Worm (Caenorhabditis elegans) whole organism, L2 larva: ENCODE results near the gene srj-19.
A peak's percentile ranks its signal among the peaks of the same experiment; 100 is the strongest.

Experiments
- C34F6.9 ChIP-seq: fragments of 150-350 bp; optimal IDR thresholded peaks from 2 replicates; lab custom pipeline; 2014; ENCODE audit warnings: missing biosample characterization, missing genetic modification characterization
- F13H6.1 ChIP-seq: sonication (generic microtip); optimal IDR thresholded peaks from 2 replicates; lab custom pipeline; 2016; ENCODE audit warnings: missing genetic modification characterization, missing compliant biosample characterization
- R02D3.7 ChIP-seq: fragments of 150-350 bp; optimal IDR thresholded peaks from 2 replicates; lab custom pipeline; 2014; ENCODE audit warnings: missing biosample characterization, missing genetic modification characterization
- Y55F3AM.14 ChIP-seq: fragments of 200-800 bp; sonication (Bioruptor generic); optimal IDR thresholded peaks from 2 replicates; lab custom pipeline; 2018; ENCODE audit warnings: mild to moderate bottlenecking, missing genetic modification characterization, missing compliant biosample characterization
- ZK546.5 ChIP-seq: sonication (generic microtip); optimal IDR thresholded peaks from 2 replicates; lab custom pipeline; 2017; ENCODE audit warnings: missing biosample characterization, missing genetic modification characterization
- alr-1 ChIP-seq: fragments of 150-350 bp; optimal IDR thresholded peaks from 2 replicates; lab custom pipeline; 2014; ENCODE audit warnings: missing biosample characterization, missing genetic modification characterization
- aly-2 ChIP-seq: fragments of 150-350 bp; optimal IDR thresholded peaks from 2 replicates; lab custom pipeline; 2014; ENCODE audit warnings: missing biosample characterization, missing genetic modification characterization
- ama-1 ChIP-seq: fragments of 150-350 bp; optimal IDR thresholded peaks from 2 replicates; lab custom pipeline; 2018; ENCODE audit warnings: inconsistent platforms
- blmp-1 ChIP-seq: sonication (generic microtip); optimal IDR thresholded peaks from 2 replicates; lab custom pipeline; 2017; ENCODE audit warnings: missing genetic modification characterization, mild to moderate bottlenecking, missing compliant biosample characterization, antibody characterized with exemption, moderate library complexity; ENCODE audit not compliant: insufficient read depth
- ceh-16 ChIP-seq: fragments of 150-350 bp; optimal IDR thresholded peaks from 2 replicates; lab custom pipeline; 2014; ENCODE audit warnings: missing biosample characterization, missing genetic modification characterization
- ceh-82 ChIP-seq: fragments of 150-350 bp; optimal IDR thresholded peaks from 2 replicates; lab custom pipeline; 2014; ENCODE audit warnings: missing biosample characterization, missing genetic modification characterization
- crh-2 ChIP-seq: sonication (generic microtip); optimal IDR thresholded peaks from 2 replicates; lab custom pipeline; 2017; ENCODE audit warnings: missing biosample characterization, missing genetic modification characterization
- dmd-4 ChIP-seq: sonication (generic microtip); optimal IDR thresholded peaks from 2 replicates; lab custom pipeline; 2017; ENCODE audit warnings: missing biosample characterization, missing genetic modification characterization
- egl-27 ChIP-seq: sonication (generic microtip); optimal IDR thresholded peaks from 3 replicates; lab custom pipeline; 2017; ENCODE audit warnings: missing biosample characterization, missing genetic modification reagents, missing genetic modification characterization
- elt-1 ChIP-seq: fragments of 150-350 bp; optimal IDR thresholded peaks from 2 replicates; lab custom pipeline; 2014; ENCODE audit warnings: missing biosample characterization, missing genetic modification characterization
- elt-3 ChIP-seq: sonication (generic microtip); optimal IDR thresholded peaks from 2 replicates; lab custom pipeline; 2017; ENCODE audit warnings: missing biosample characterization, missing genetic modification characterization
- fos-1 ChIP-seq: fragments of 150-350 bp; optimal IDR thresholded peaks from 2 replicates; lab custom pipeline; 2014; ENCODE audit warnings: missing biosample characterization, missing genetic modification characterization
- gmeb-1 ChIP-seq: fragments of 150-350 bp; optimal IDR thresholded peaks from 2 replicates; lab custom pipeline; 2014; ENCODE audit warnings: missing biosample characterization, missing genetic modification characterization
- lin-11 ChIP-seq: fragments of 150-350 bp; sonication (generic microtip); optimal IDR thresholded peaks from 2 replicates; lab custom pipeline; 2014; ENCODE audit warnings: missing biosample characterization, missing genetic modification characterization, inconsistent platforms, mixed read lengths
- lin-13 ChIP-seq: fragments of 150-350 bp; optimal IDR thresholded peaks from 2 replicates; lab custom pipeline; 2014; ENCODE audit warnings: missing biosample characterization, missing genetic modification reagents, missing genetic modification characterization
- lin-39 ChIP-seq: fragments of 150-350 bp; optimal IDR thresholded peaks from 2 replicates; lab custom pipeline; 2014; ENCODE audit warnings: missing biosample characterization, missing genetic modification reagents, missing genetic modification characterization
- lsy-2 ChIP-seq, 2 experiments: fragments of 150-350 bp in 1 of 2; sonication (generic microtip) in 1 of 2; optimal IDR thresholded peaks; 2 replicates each; lab custom pipeline; 2014 to 2017; ENCODE audit warnings: missing biosample characterization in 2 of 2, missing genetic modification characterization in 2 of 2
- mab-5 ChIP-seq: fragments of 150-350 bp; optimal IDR thresholded peaks from 2 replicates; lab custom pipeline; 2014; ENCODE audit warnings: missing biosample characterization, missing genetic modification characterization
- mbf-1 ChIP-seq: sonication (generic microtip); optimal IDR thresholded peaks from 2 replicates; lab custom pipeline; 2017; ENCODE audit warnings: missing biosample characterization, missing genetic modification characterization
- mdl-1 ChIP-seq, 2 experiments: fragments of 150-350 bp in 1 of 2; sonication (generic microtip) in 1 of 2; optimal IDR thresholded peaks; 2 replicates each; lab custom pipeline; 2017; ENCODE audit warnings: missing biosample characterization in 2 of 2, missing genetic modification characterization in 2 of 2
- nhr-10 ChIP-seq: sonication (generic microtip); optimal IDR thresholded peaks from 2 replicates; lab custom pipeline; 2017; ENCODE audit warnings: missing biosample characterization, missing genetic modification characterization
- nhr-11 ChIP-seq: fragments of 150-350 bp; optimal IDR thresholded peaks from 2 replicates; lab custom pipeline; 2014; ENCODE audit warnings: missing biosample characterization, missing genetic modification characterization
- nhr-12 ChIP-seq: fragments of 150-350 bp; optimal IDR thresholded peaks from 2 replicates; lab custom pipeline; 2014; ENCODE audit warnings: missing biosample characterization, missing genetic modification characterization
- nhr-129 ChIP-seq: fragments of 150-350 bp; optimal IDR thresholded peaks from 2 replicates; lab custom pipeline; 2014; ENCODE audit warnings: missing biosample characterization, missing genetic modification characterization
- nhr-21 ChIP-seq: fragments of 150-350 bp; optimal IDR thresholded peaks from 2 replicates; lab custom pipeline; 2014; ENCODE audit warnings: missing biosample characterization, missing genetic modification characterization
- nhr-237 ChIP-seq: fragments of 150-350 bp; optimal IDR thresholded peaks from 2 replicates; lab custom pipeline; 2014; ENCODE audit warnings: missing biosample characterization, missing genetic modification characterization
- nhr-25 ChIP-seq: fragments of 150-350 bp; sonication (generic microtip); optimal IDR thresholded peaks from 3 replicates; lab custom pipeline; 2014; ENCODE audit warnings: missing biosample characterization, missing genetic modification characterization
- nhr-77 ChIP-seq: fragments of 150-350 bp; optimal IDR thresholded peaks from 2 replicates; lab custom pipeline; 2014; ENCODE audit warnings: missing biosample characterization, missing genetic modification characterization
- peb-1 ChIP-seq: fragments of 150-350 bp; optimal IDR thresholded peaks from 2 replicates; lab custom pipeline; 2014; ENCODE audit warnings: missing biosample characterization, missing genetic modification characterization
- sem-4 ChIP-seq: fragments of 150-350 bp; optimal IDR thresholded peaks from 2 replicates; lab custom pipeline; 2014; ENCODE audit warnings: missing biosample characterization, missing genetic modification reagents, missing genetic modification characterization
- sma-3 ChIP-seq: sonication (generic microtip); optimal IDR thresholded peaks from 2 replicates; lab custom pipeline; 2016; ENCODE audit warnings: missing genetic modification reagents, missing genetic modification characterization, missing compliant biosample characterization
- sma-9 ChIP-seq, 2 experiments: fragments of 150-350 bp in 1 of 2; sonication (generic microtip) in 1 of 2; optimal IDR thresholded peaks; 2 replicates each; lab custom pipeline; 2014 to 2016; ENCODE audit warnings: missing genetic modification characterization in 2 of 2, mild to moderate bottlenecking in 1 of 2, missing biosample characterization in 1 of 2, missing compliant biosample characterization in 1 of 2, missing genetic modification reagents in 1 of 2, moderate library complexity in 1 of 2
- snpc-4 ChIP-seq: fragments of 150-350 bp; optimal IDR thresholded peaks from 2 replicates; lab custom pipeline; 2014; ENCODE audit warnings: missing biosample characterization, missing genetic modification characterization
- unc-39 ChIP-seq: fragments of 150-350 bp; optimal IDR thresholded peaks from 2 replicates; lab custom pipeline; 2014; ENCODE audit warnings: missing biosample characterization, missing genetic modification characterization
- unc-55 ChIP-seq: fragments of 150-350 bp; sonication (generic microtip); optimal IDR thresholded peaks from 3 replicates; lab custom pipeline; 2014; ENCODE audit warnings: missing biosample characterization, missing genetic modification reagents, missing genetic modification characterization
- unc-62 ChIP-seq: fragments of 150-350 bp; optimal IDR thresholded peaks from 2 replicates; lab custom pipeline; 2014; ENCODE audit warnings: missing biosample characterization, missing genetic modification reagents, missing genetic modification characterization
- zag-1 ChIP-seq: fragments of 150-350 bp; optimal IDR thresholded peaks from 2 replicates; lab custom pipeline; 2014; ENCODE audit warnings: missing biosample characterization, missing genetic modification characterization
- ztf-11 ChIP-seq: sonication (generic microtip); optimal IDR thresholded peaks from 2 replicates; lab custom pipeline; 2017; ENCODE audit warnings: missing biosample characterization, missing genetic modification characterization
- ztf-4 ChIP-seq: fragments of 150-350 bp; optimal IDR thresholded peaks from 2 replicates; lab custom pipeline; 2014; ENCODE audit warnings: missing biosample characterization, missing genetic modification characterization

Gene srj-19

DNA sequence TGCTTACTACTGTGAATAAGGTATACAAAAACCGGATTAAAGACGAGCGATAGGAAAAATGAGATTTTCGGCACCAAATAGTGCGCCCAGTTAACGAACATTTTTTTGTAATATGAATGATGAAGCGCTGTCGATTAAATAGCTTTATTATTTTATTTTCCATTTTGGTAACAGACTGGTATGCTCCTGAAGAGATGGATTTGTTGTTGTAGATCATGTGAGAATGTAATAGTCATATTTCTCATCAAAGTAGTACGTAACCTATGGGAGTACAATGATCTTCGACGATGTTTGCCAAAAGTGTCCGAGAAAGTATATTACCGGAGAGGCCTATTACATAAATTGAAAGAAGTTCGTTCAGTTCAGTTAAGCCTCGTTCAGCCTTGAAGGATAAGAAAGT, at the start of gene srj-19:
TSS of gene srj-19 (minus strand) at position 101 of the 400 bp plus-strand sequence.
- TF ChIP-seq gmeb-1 (tag; lab: Kevin White, UChicago) (no peak), egl-27 (tag; lab: Kevin White, UChicago) (no peak), mdl-1 (tag; optimal IDR thresholded peaks at IDR 0.05; lab: Kevin White, UChicago) (no peak), mab-5 (tag; lab: Kevin White, UChicago) (no peak), fos-1 (no peak), sem-4 (tag; lab: Kevin White, UChicago) (no peak), crh-2 (no peak), peb-1 (tag; lab: Kevin White, UChicago) (no peak), sma-9 (GFP tag; optimal IDR thresholded peaks at IDR 0.05; lab: Kevin White, UChicago) (no peak), sma-9 (tag; optimal IDR thresholded peaks at IDR 0.05; lab: Kevin White, UChicago) (no peak), F13H6.1 (tag; lab: Kevin White, UChicago) (no peak), R02D3.7 (tag; lab: Kevin White, UChicago) (no peak), lin-11 (tag; lab: Kevin White, UChicago) (no peak), nhr-21 (no peak), unc-55 (no peak), lin-39 (tag; lab: Kevin White, UChicago) (no peak), ama-1 (lab: Kevin White, UChicago) (no peak), mbf-1 (tag; lab: Kevin White, UChicago) (no peak), lin-13 (no peak)

DNA sequence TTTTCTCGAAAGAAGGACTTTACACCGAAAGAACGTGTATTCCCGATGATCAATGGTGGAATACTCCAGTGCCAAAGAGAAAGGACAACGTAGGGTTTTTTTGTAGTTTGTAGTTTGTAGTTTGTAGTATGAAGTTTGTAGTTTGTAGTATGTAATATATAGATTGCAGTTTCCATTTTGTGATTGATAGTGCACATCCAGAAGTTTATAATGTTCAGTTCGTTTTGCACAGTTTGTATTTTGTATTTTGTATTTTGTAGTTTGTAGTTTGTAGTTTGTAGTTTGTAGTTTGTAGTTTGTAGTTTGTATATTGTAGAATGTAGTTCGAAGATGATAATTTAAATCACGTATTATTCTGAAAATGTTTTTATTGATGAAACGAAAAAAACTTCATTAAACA, 47.0 kb upstream of the srj-19 start:
- TF ChIP-seq sem-4 (tag; lab: Kevin White, UChicago) (no peak), unc-55 (no peak), unc-39 (tag; lab: Kevin White, UChicago) (no peak), ceh-82 (tag; lab: Kevin White, UChicago) (no peak), mab-5 (tag; lab: Kevin White, UChicago) (no peak), R02D3.7 (tag; lab: Kevin White, UChicago) (no peak), C34F6.9 (tag; lab: Kevin White, UChicago) (no peak), F13H6.1 (tag; lab: Kevin White, UChicago) (no peak), dmd-4 (tag; lab: Kevin White, UChicago) (no peak), elt-1 (tag; lab: Kevin White, UChicago) (no peak), nhr-25 (tag; lab: Kevin White, UChicago) (no peak)

DNA sequence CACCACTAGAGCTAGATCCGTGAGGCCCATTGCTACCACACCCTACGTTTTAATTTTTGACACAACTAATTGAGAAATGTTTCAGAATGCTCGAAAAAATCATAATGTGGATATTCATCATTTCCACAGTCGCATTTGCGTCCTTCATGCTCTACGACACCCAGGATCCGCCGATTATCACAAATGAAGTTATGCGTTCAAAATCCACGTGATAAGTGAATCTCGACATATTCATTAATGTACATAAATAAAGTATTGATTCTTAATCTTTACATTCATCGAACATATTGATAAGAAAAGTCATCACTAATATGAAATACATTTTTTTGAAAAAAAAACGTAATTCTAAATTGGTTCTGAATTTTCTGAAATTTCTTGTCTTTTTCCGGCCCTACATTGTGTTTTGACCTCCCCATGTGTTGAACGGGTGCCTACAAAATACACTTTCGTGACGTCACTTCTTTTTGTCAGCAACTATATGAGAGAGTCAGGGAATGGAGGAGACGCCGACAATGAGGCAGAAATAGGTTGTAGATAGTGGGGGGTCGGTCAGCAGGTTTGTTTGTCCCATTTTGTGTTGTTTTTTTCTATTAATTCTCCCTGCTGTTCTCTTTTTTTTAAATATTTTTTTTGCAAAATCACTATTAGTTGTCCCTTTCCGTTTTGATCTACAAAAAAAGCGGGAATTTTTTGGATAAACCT, 44.6 kb upstream of the srj-19 start, which contains the start of gene F53E10.1:
TSS of gene F53E10.1 (plus strand) at position 325 of the 702 bp plus-strand sequence.
- TF ChIP-seq ceh-82 (tag; lab: Kevin White, UChicago) = no peak
- no peak for TF ChIP-seq ama-1 (lab: Kevin White, UChicago)
- no peak for TF ChIP-seq elt-1 (tag; lab: Kevin White, UChicago)
- TF ChIP-seq nhr-237 (tag; lab: Kevin White, UChicago) = no peak
- TF ChIP-seq nhr-21 = no peak
- no peak for TF ChIP-seq blmp-1
- no peak for TF ChIP-seq mdl-1 (tag; optimal IDR thresholded peaks at IDR 0.05; lab: Kevin White, UChicago)
- TF ChIP-seq aly-2 (tag; lab: Kevin White, UChicago) = no peak
- TF ChIP-seq alr-1 (tag; lab: Kevin White, UChicago) = no peak
- TF ChIP-seq lin-13 = no peak
- TF ChIP-seq Y55F3AM.14 (GFP tag; lab: Kevin White, UChicago) = no peak
- no peak for TF ChIP-seq nhr-12 (tag; lab: Kevin White, UChicago)
- TF ChIP-seq elt-3 (tag; lab: Kevin White, UChicago) = no peak
- peak; percentile 69 for TF ChIP-seq gmeb-1 (tag; lab: Kevin White, UChicago)
- TF ChIP-seq unc-55 = no peak
- TF ChIP-seq F13H6.1 (tag; lab: Kevin White, UChicago) = peak; percentile 64
- TF ChIP-seq egl-27 (tag; lab: Kevin White, UChicago) = no peak
- TF ChIP-seq crh-2 = peak; percentile 57
- TF ChIP-seq R02D3.7 (tag; lab: Kevin White, UChicago) = no peak
- peak in 1 of 2 experiments; percentile 49 for TF ChIP-seq lsy-2 (tag; optimal IDR thresholded peaks at IDR 0.05; lab: Kevin White, UChicago)
- peak; percentile 60 for TF ChIP-seq sma-3 (GFP tag; lab: Kevin White, UChicago)
- no peak for TF ChIP-seq unc-39 (tag; lab: Kevin White, UChicago)
- TF ChIP-seq nhr-25 (tag; lab: Kevin White, UChicago) = peak; percentile 70
- peak; percentile 49 for TF ChIP-seq nhr-129
- TF ChIP-seq ZK546.5 (tag; lab: Kevin White, UChicago) = no peak
- no peak for TF ChIP-seq ceh-16 (tag; lab: Kevin White, UChicago)
- TF ChIP-seq lin-39 (tag; lab: Kevin White, UChicago) = no peak
- no peak for TF ChIP-seq lin-11 (tag; lab: Kevin White, UChicago)
- TF ChIP-seq nhr-11 (tag; lab: Kevin White, UChicago) = no peak
- TF ChIP-seq nhr-77 (tag; lab: Kevin White, UChicago) = no peak
- no peak for TF ChIP-seq unc-62 (GFP tag; lab: Kevin White, UChicago)
- TF ChIP-seq mab-5 (tag; lab: Kevin White, UChicago) = no peak
- no peak for TF ChIP-seq snpc-4 (tag; lab: Kevin White, UChicago)
- TF ChIP-seq dmd-4 (tag; lab: Kevin White, UChicago) = no peak
- TF ChIP-seq ztf-11 = no peak
- TF ChIP-seq C34F6.9 (tag; lab: Kevin White, UChicago) = no peak
- TF ChIP-seq peb-1 (tag; lab: Kevin White, UChicago) = no peak
- TF ChIP-seq sem-4 (tag; lab: Kevin White, UChicago) = no peak
- TF ChIP-seq sma-9 (GFP tag; optimal IDR thresholded peaks at IDR 0.05; lab: Kevin White, UChicago) = no peak
- no peak for TF ChIP-seq sma-9 (tag; optimal IDR thresholded peaks at IDR 0.05; lab: Kevin White, UChicago)
- TF ChIP-seq nhr-10 (tag; lab: Kevin White, UChicago) = no peak
- no peak for TF ChIP-seq ztf-4
- no peak for TF ChIP-seq mbf-1 (tag; lab: Kevin White, UChicago)
- TF ChIP-seq zag-1 (tag; lab: Kevin White, UChicago) = no peak
